Fruit fly (Drosophila melanogaster): Measurements from ENCODE around the gene nAChRalpha4.

dm6 chr3L:23207061-23207460 lies 592 bp downstream of the nAChRalpha4 start:
- TF ChIP-seq Crg-1 (GFP tag; optimal IDR thresholded peaks at IDR 0.05) (no peak), CG1620 (GFP tag; optimal IDR thresholded peaks at IDR 0.05) (no peak), CG33017 (tag; optimal IDR thresholded peaks at IDR 0.05) (no peak), CG12768 (GFP tag; optimal IDR thresholded peaks at IDR 0.05) (no peak), Hr96 (GFP tag; optimal IDR thresholded peaks at IDR 0.05) (no peak), Clk (GFP tag; optimal IDR thresholded peaks at IDR 0.05) (no peak), kay (GFP tag; ENCODE audit: borderline replicate concordance) (no peak), tj (GFP tag; optimal IDR thresholded peaks at IDR 0.05) (no peak), cnc (optimal IDR thresholded peaks at IDR 0.05) (no peak), CG7045 (GFP tag; optimal IDR thresholded peaks at IDR 0.05) (no peak)

Measured in whole organism, adult.